Worm (Caenorhabditis elegans) whole organism, L4 larva: ENCODE results near the gene ragc-1.

Source experiments
- F37D6.2 ChIP-seq: sonication (generic microtip); optimal IDR thresholded peaks from 2 replicates; lab custom pipeline; 2016; ENCODE audit warnings: mild to moderate bottlenecking, missing genetic modification characterization, missing compliant biosample characterization
- T26A8.4 ChIP-seq: fragments of 200-800 bp; sonication (Bioruptor generic); IDR thresholded peaks from 2 replicates; pipeline ENCODE4 v1.3.6; 2022; ENCODE audit warnings: missing genetic modification characterization, missing compliant biosample characterization
- Y5F2A.4 ChIP-seq: fragments of 200-800 bp; sonication (Bioruptor generic); optimal IDR thresholded peaks from 2 replicates; lab custom pipeline; 2018; ENCODE audit warnings: mild to moderate bottlenecking, missing genetic modification characterization, missing compliant biosample characterization
- Y75B8A.6 ChIP-seq: fragments of 200-800 bp; sonication (Bioruptor generic); IDR thresholded peaks from 2 replicates; pipeline ENCODE4 v1.3.6; 2022; ENCODE audit warnings: missing genetic modification reagents, missing genetic modification characterization, missing compliant biosample characterization
- aha-1 ChIP-seq: fragments of 150-350 bp; peaks from one replicate; lab custom pipeline; 2014; ENCODE audit warnings: missing biosample characterization, missing genetic modification characterization
- ceh-44 ChIP-seq: fragments of 200-800 bp; sonication (Bioruptor generic); IDR thresholded peaks from 2 replicates; pipeline ENCODE4 v1.3.6; 2022; ENCODE audit warnings: missing genetic modification reagents, missing genetic modification characterization, missing compliant biosample characterization
- cey-2 ChIP-seq: sonication (generic microtip); optimal IDR thresholded peaks from 3 replicates; lab custom pipeline; 2017; ENCODE audit warnings: missing genetic modification characterization, mild to moderate bottlenecking, missing compliant biosample characterization, antibody characterized with exemption, borderline replicate concordance; ENCODE audit not compliant: insufficient read depth
- ctbp-1 ChIP-seq: fragments of 200-800 bp; sonication (Bioruptor generic); IDR thresholded peaks from 2 replicates; pipeline ENCODE4 v1.3.6; 2022; ENCODE audit warnings: missing genetic modification reagents, missing genetic modification characterization, missing compliant biosample characterization
- daf-16 ChIP-seq, 3 experiments: sonication (generic microtip); optimal IDR thresholded peaks; 2 replicates each; lab custom pipeline; 2016 to 2017; ENCODE audit warnings: missing genetic modification characterization in 3 of 3, missing genetic modification reagents in 3 of 3, mild to moderate bottlenecking in 2 of 3, missing compliant biosample characterization in 2 of 3, missing biosample characterization in 1 of 3, moderate library complexity in 1 of 3
- dmd-6 ChIP-seq: fragments of 200-800 bp; sonication (Bioruptor generic); IDR thresholded peaks from 2 replicates; pipeline ENCODE4 v1.3.6; 2022; ENCODE audit warnings: missing genetic modification reagents, missing genetic modification characterization, missing compliant biosample characterization
- dmd-9 ChIP-seq: fragments of 200-800 bp; sonication (Bioruptor generic); IDR thresholded peaks from 2 replicates; pipeline ENCODE4 v1.3.6; 2022; ENCODE audit warnings: missing genetic modification reagents, missing genetic modification characterization, missing compliant biosample characterization
- dve-1 ChIP-seq: sonication (generic microtip); optimal IDR thresholded peaks from 2 replicates; lab custom pipeline; 2017; ENCODE audit warnings: antibody characterized with exemption, mild to moderate bottlenecking, missing genetic modification characterization, missing compliant biosample characterization; ENCODE audit not compliant: insufficient read depth
- egl-27 ChIP-seq: sonication (generic microtip); optimal IDR thresholded peaks from 3 replicates; lab custom pipeline; 2017; ENCODE audit warnings: missing biosample characterization, missing genetic modification reagents, missing genetic modification characterization
- egl-43 ChIP-seq: fragments of 200-800 bp; sonication (Bioruptor generic); IDR thresholded peaks from 2 replicates; pipeline ENCODE4 v1.3.6; 2022; ENCODE audit warnings: missing genetic modification reagents, missing genetic modification characterization, missing compliant biosample characterization
- fos-1 ChIP-seq: fragments of 150-350 bp; optimal IDR thresholded peaks from 2 replicates; lab custom pipeline; 2014; ENCODE audit warnings: missing biosample characterization, missing genetic modification characterization
- hif-1 ChIP-seq, 2 experiments: sonication (generic microtip); optimal IDR thresholded peaks; 2 replicates each; lab custom pipeline; 2016 to 2017; ENCODE audit warnings: missing compliant biosample characterization in 2 of 2, missing genetic modification characterization in 2 of 2, missing genetic modification reagents in 2 of 2, missing genotype in 2 of 2, mild to moderate bottlenecking in 1 of 2
- hmg-1.1 ChIP-seq: fragments of 200-800 bp; sonication (Bioruptor generic); IDR thresholded peaks from 2 replicates; pipeline ENCODE4 v1.3.6; 2022; ENCODE audit warnings: missing genetic modification reagents, missing genetic modification characterization, missing compliant biosample characterization
- lim-7 ChIP-seq: fragments of 200-800 bp; sonication (Bioruptor generic); IDR thresholded peaks from 2 replicates; pipeline ENCODE4 v1.3.6; 2022; ENCODE audit warnings: missing genetic modification characterization, missing compliant biosample characterization
- lin-13 ChIP-seq: fragments of 150-350 bp; optimal IDR thresholded peaks from 2 replicates; lab custom pipeline; 2014; ENCODE audit warnings: missing biosample characterization, missing genetic modification reagents, missing genetic modification characterization
- lin-39 ChIP-seq: fragments of 150-350 bp; optimal IDR thresholded peaks from 2 replicates; lab custom pipeline; 2014; ENCODE audit warnings: missing biosample characterization, missing genetic modification reagents, missing genetic modification characterization
- lir-3 ChIP-seq: sonication (generic microtip); optimal IDR thresholded peaks from 2 replicates; lab custom pipeline; 2016; ENCODE audit warnings: mild to moderate bottlenecking, missing genetic modification characterization, missing compliant biosample characterization
- lsy-2 ChIP-seq, 2 experiments: fragments of 150-350 bp in 1 of 2; sonication (generic microtip) in 1 of 2; optimal IDR thresholded peaks; 2 replicates each; lab custom pipeline; 2014 to 2017; ENCODE audit warnings: missing biosample characterization in 2 of 2, missing genetic modification characterization in 2 of 2
- madf-5 ChIP-seq, 2 experiments: fragments of 200-800 bp; sonication (Bioruptor generic); IDR thresholded peaks; 2 replicates each; pipeline ENCODE4 v1.3.6; 2022; ENCODE audit warnings: missing compliant biosample characterization in 2 of 2, missing genetic modification characterization in 2 of 2
- mep-1 ChIP-seq: fragments of 150-350 bp; sonication (generic microtip); optimal IDR thresholded peaks from 3 replicates; lab custom pipeline; 2014; ENCODE audit warnings: missing biosample characterization, missing genetic modification characterization
- mes-2 ChIP-seq: sonication (generic microtip); optimal IDR thresholded peaks from 2 replicates; lab custom pipeline; 2016; ENCODE audit warnings: missing genotype, mild to moderate bottlenecking, missing genetic modification characterization, missing compliant biosample characterization; ENCODE audit not compliant: poor library complexity, severe bottlenecking
- mxl-2 ChIP-seq: fragments of 200-800 bp; sonication (Bioruptor generic); conservative IDR thresholded peaks from 2 replicates; pipeline ENCODE4 v1.3.6; 2022; ENCODE audit warnings: missing genetic modification reagents, missing genetic modification characterization, missing compliant biosample characterization
- mxl-3 ChIP-seq: fragments of 200-800 bp; sonication (Bioruptor generic); optimal IDR thresholded peaks from 2 replicates; lab custom pipeline; 2018; ENCODE audit warnings: mild to moderate bottlenecking, missing genetic modification characterization, missing compliant biosample characterization
- nhr-102 ChIP-seq: sonication (generic microtip); optimal IDR thresholded peaks from 2 replicates; lab custom pipeline; 2016; ENCODE audit warnings: mild to moderate bottlenecking, missing genetic modification characterization, moderate library complexity, missing compliant biosample characterization
- nhr-11 ChIP-seq: fragments of 150-350 bp; optimal IDR thresholded peaks from 2 replicates; lab custom pipeline; 2014; ENCODE audit warnings: missing biosample characterization, missing genetic modification characterization
- nhr-41 ChIP-seq: fragments of 200-800 bp; sonication (Bioruptor generic); IDR thresholded peaks from 2 replicates; pipeline ENCODE4 v1.3.6; 2022; ENCODE audit warnings: missing genetic modification reagents, missing genetic modification characterization, missing compliant biosample characterization
- nhr-6 ChIP-seq: fragments of 150-350 bp; optimal IDR thresholded peaks from 2 replicates; lab custom pipeline; 2014; ENCODE audit warnings: missing biosample characterization, missing genetic modification characterization
- nhr-77 ChIP-seq: fragments of 150-350 bp; optimal IDR thresholded peaks from 2 replicates; lab custom pipeline; 2014; ENCODE audit warnings: missing biosample characterization, missing genetic modification characterization
- pha-4 ChIP-seq, 2 experiments: fragments of 150-350 bp in 1 of 2; fragments of 200-800 bp in 1 of 2; sonication (Bioruptor generic) in 1 of 2; IDR thresholded peaks in 1 of 2; optimal IDR thresholded peaks in 1 of 2; 2 replicates each; pipeline versions ENCODE4 v1.3.6 to Lab custom; 2014 to 2022; ENCODE audit warnings: missing genetic modification characterization in 2 of 2, missing genetic modification reagents in 2 of 2, missing biosample characterization in 1 of 2, missing compliant biosample characterization in 1 of 2
- php-3 ChIP-seq: fragments of 200-800 bp; sonication (Bioruptor generic); IDR thresholded peaks from 2 replicates; pipeline ENCODE4 v1.3.6; 2022; ENCODE audit warnings: missing genetic modification reagents, missing genetic modification characterization, missing compliant biosample characterization
- sdz-12 ChIP-seq: fragments of 200-800 bp; sonication (Bioruptor generic); optimal IDR thresholded peaks from 2 replicates; lab custom pipeline; 2018; ENCODE audit warnings: mild to moderate bottlenecking, missing genetic modification characterization, missing compliant biosample characterization
- set-16 ChIP-seq: fragments of 200-800 bp; sonication (Bioruptor generic); IDR thresholded peaks from 2 replicates; pipeline ENCODE4 v1.3.6; 2022; ENCODE audit warnings: missing genetic modification reagents, missing genetic modification characterization, missing compliant biosample characterization
- snpc-1.2 ChIP-seq: fragments of 200-800 bp; sonication (Bioruptor generic); IDR thresholded peaks from 2 replicates; pipeline ENCODE4 v1.3.6; 2022; ENCODE audit warnings: missing genetic modification reagents, missing genetic modification characterization, missing compliant biosample characterization
- snpc-4 ChIP-seq: fragments of 150-350 bp; optimal IDR thresholded peaks from 2 replicates; lab custom pipeline; 2014; ENCODE audit warnings: missing biosample characterization, missing genetic modification characterization
- spr-1 ChIP-seq: sonication (generic microtip); optimal IDR thresholded peaks from 2 replicates; lab custom pipeline; 2016; ENCODE audit warnings: mild to moderate bottlenecking, missing genetic modification characterization, missing compliant biosample characterization
- spr-3 ChIP-seq: fragments of 200-800 bp; sonication (Bioruptor generic); optimal IDR thresholded peaks from 2 replicates; lab custom pipeline; 2018; ENCODE audit warnings: mild to moderate bottlenecking, missing genetic modification characterization, missing compliant biosample characterization
- tra-1 ChIP-seq: fragments of 200-800 bp; sonication (Bioruptor generic); IDR thresholded peaks from 2 replicates; pipeline ENCODE4 v1.3.6; 2022; ENCODE audit warnings: missing genetic modification reagents, missing genetic modification characterization, missing compliant biosample characterization
- unc-130 ChIP-seq: sonication (generic microtip); optimal IDR thresholded peaks from 2 replicates; lab custom pipeline; 2016; ENCODE audit warnings: missing genetic modification reagents, missing genetic modification characterization, missing compliant biosample characterization
- unc-62 ChIP-seq, 3 experiments: fragments of 150-350 bp in 1 of 3; sonication (generic microtip); optimal IDR thresholded peaks in 2 of 3; peaks in 1 of 3; 1 replicate in 1 of 3; 2 replicates in 2 of 3; lab custom pipeline; 2014 to 2017; ENCODE audit warnings: missing biosample characterization in 3 of 3, missing genetic modification characterization in 3 of 3, missing genetic modification reagents in 3 of 3, missing genotype in 1 of 3
- ztf-7 ChIP-seq: fragments of 150-350 bp; optimal IDR thresholded peaks from 2 replicates; lab custom pipeline; 2014; ENCODE audit warnings: missing biosample characterization, missing genetic modification characterization

ragc-1 gene

ce11 chrIV:11602498-11603068, 2.1 kb downstream of the ragc-1 start, which contains the start of gene rps-11:
Gene rps-11, plus strand, starts transcription at chrIV:11602641.
- 0 out of 2 replicates have a peak, but pooled peaks have one; percentile 6 for TF ChIP-seq egl-43 (GFP tag; lab: Robert Waterston, UW)
- no peak for TF ChIP-seq Y75B8A.6 (GFP tag; lab: Robert Waterston, UW)
- TF ChIP-seq aha-1 (tag; lab: Kevin White, UChicago): peak; percentile 92

DNA sequence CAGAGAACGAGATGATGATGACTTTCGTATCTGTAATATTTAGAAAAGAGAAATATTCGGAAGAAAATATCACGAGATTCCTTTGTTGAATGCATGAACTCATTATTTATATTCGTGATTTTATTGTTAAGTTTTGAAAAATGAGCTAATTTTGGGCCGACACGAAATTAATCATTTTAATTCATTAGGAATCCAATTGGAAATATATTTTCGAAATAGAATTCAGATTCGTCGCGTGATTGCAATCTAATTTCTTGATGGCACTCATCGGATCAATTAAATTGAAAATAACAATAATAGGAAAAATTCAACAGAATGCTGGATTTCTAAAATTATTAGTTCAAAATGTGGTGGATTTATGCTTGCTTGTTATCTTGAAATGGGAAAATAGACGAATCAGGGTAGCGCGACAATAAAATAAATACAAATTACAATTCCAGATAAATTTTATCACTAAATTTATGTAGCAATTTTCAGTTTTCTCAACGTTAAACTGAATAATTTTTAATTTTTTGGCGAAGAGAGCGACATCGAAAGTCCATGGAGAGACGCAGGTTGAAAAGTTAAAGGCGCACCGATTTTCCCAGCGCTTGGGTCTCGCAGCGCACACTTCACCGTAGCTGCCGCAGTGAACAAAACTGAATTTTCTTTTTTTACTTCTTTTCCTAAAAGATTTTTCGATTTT, 2.9 kb downstream of the ragc-1 start:
- TF ChIP-seq lim-7 (GFP tag; lab: Robert Waterston, UW) (no peak), spr-3 (GFP tag; lab: Kevin White, UChicago) (no peak), unc-130 (GFP tag; lab: Kevin White, UChicago) (peak; percentile 37), F37D6.2 (tag; lab: Kevin White, UChicago) (peak; percentile 27), Y5F2A.4 (peak; percentile 6), snpc-4 (tag; lab: Kevin White, UChicago) (no peak), tra-1 (GFP tag; lab: Robert Waterston, UW) (no peak), dve-1 (peak; percentile 80), ctbp-1 (GFP tag; lab: Robert Waterston, UW) (0 out of 2 replicates have a peak, but pooled peaks have one; percentile 30), php-3 (GFP tag; lab: Robert Waterston, UW) (no peak), nhr-77 (tag; lab: Kevin White, UChicago) (peak; percentile 7), nhr-41 (no peak), mes-2 (peak; percentile 86), ceh-44 (GFP tag; lab: Robert Waterston, UW) (peak; percentile 52; the same call in 1 of the 2 replicates), mxl-3 (GFP tag; lab: Kevin White, UChicago) (no peak), snpc-1.2 (GFP tag; lab: Robert Waterston, UW) (peak; percentile 44; the same call in 1 of the 2 replicates), aha-1 (tag; lab: Kevin White, UChicago) (peak; percentile 89), cey-2 (tag; lab: Kevin White, UChicago) (no peak), egl-27 (tag; lab: Kevin White, UChicago) (no peak), dmd-9 (GFP tag; lab: Robert Waterston, UW) (no peak), lir-3 (no peak), nhr-102 (tag; lab: Kevin White, UChicago) (peak; percentile 54), daf-16 (GFP tag; optimal IDR thresholded peaks at IDR 0.05; lab: Kevin White, UChicago) (no peak), daf-16 (tag; optimal IDR thresholded peaks at IDR 0.05; lab: Kevin White, UChicago) (peak; percentile 28), ztf-7 (tag; lab: Kevin White, UChicago) (no peak), mxl-2 (no peak), hmg-1.1 (peak; percentile 58), set-16 (GFP tag; lab: Robert Waterston, UW) (peak; percentile 9; the same call in 1 of the 2 replicates), unc-62 (GFP tag; optimal IDR thresholded peaks at IDR 0.05 in 1 of 2; lab: Kevin White, UChicago) (no peak), unc-62 (tag; optimal IDR thresholded peaks at IDR 0.05; lab: Kevin White, UChicago) (no peak), sdz-12 (GFP tag; lab: Kevin White, UChicago) (peak; percentile 42), nhr-11 (tag; lab: Kevin White, UChicago) (peak; percentile 24), fos-1 (tag; lab: Kevin White, UChicago) (no peak), T26A8.4 (peak; percentile 58), spr-1 (tag; lab: Kevin White, UChicago) (peak; percentile 54), lin-39 (tag; lab: Kevin White, UChicago) (no peak), dmd-6 (GFP tag; lab: Robert Waterston, UW) (no peak; the same call in 1 of the 2 replicates), lsy-2 (tag; optimal IDR thresholded peaks at IDR 0.05; lab: Kevin White, UChicago) (peak; percentile 16 to 94), mep-1 (tag; lab: Kevin White, UChicago) (peak; percentile 70), pha-4 (GFP tag; IDR thresholded peaks at IDR 0.05; lab: Robert Waterston, UW) (peak; percentile 57; the same call in 1 of the 2 replicates), pha-4 (tag; optimal IDR thresholded peaks at IDR 0.05; lab: Kevin White, UChicago) (no peak), madf-5 (GFP tag; IDR thresholded peaks at IDR 0.05; lab: Robert Waterston, UW) (no peak), hif-1 (tag; optimal IDR thresholded peaks at IDR 0.05; lab: Kevin White, UChicago) (peak in 1 of 2 experiments; percentile 42), lin-13 (GFP tag; lab: Kevin White, UChicago) (peak; percentile 67), nhr-6 (tag; lab: Kevin White, UChicago) (peak; percentile 43)
